Worm (Caenorhabditis elegans) whole organism, L4 larva: ENCODE results near the gene C37H5.5.

ENCODE experiments used
- F37D6.2 ChIP-seq: sonication (generic microtip); optimal IDR thresholded peaks from 2 replicates; lab custom pipeline; 2016; ENCODE audit warnings: mild to moderate bottlenecking, missing genetic modification characterization, missing compliant biosample characterization
- F44E2.7 ChIP-seq: fragments of 200-800 bp; sonication (Bioruptor generic); IDR thresholded peaks from 2 replicates; pipeline ENCODE4 v2.1.2; 2022; ENCODE audit warnings: missing genetic modification characterization, missing compliant biosample characterization
- F49E8.2 ChIP-seq: sonication (generic microtip); optimal IDR thresholded peaks from 2 replicates; lab custom pipeline; 2016; ENCODE audit warnings: missing compliant biosample characterization, mild to moderate bottlenecking, missing genetic modification characterization, borderline replicate concordance
- R02D3.7 ChIP-seq: fragments of 150-350 bp; sonication (generic microtip); optimal IDR thresholded peaks from 3 replicates; lab custom pipeline; 2014; ENCODE audit warnings: missing biosample characterization, missing genetic modification characterization
- T20F7.1 ChIP-seq: fragments of 200-800 bp; sonication (Bioruptor generic); optimal IDR thresholded peaks from 2 replicates; lab custom pipeline; 2018; ENCODE audit warnings: mild to moderate bottlenecking, missing genetic modification characterization, missing compliant biosample characterization
- Y105C5A.15 ChIP-seq: fragments of 200-800 bp; sonication (Bioruptor generic); IDR thresholded peaks from 2 replicates; pipeline ENCODE4 v1.3.6; 2022; ENCODE audit warnings: missing genetic modification characterization, missing compliant biosample characterization
- Y48G9A.11 ChIP-seq: fragments of 200-800 bp; sonication (Bioruptor generic); IDR thresholded peaks from 2 replicates; pipeline ENCODE4 v1.3.6; 2022; ENCODE audit warnings: missing genetic modification reagents, missing genetic modification characterization, missing compliant biosample characterization
- Y5F2A.4 ChIP-seq: fragments of 200-800 bp; sonication (Bioruptor generic); optimal IDR thresholded peaks from 2 replicates; lab custom pipeline; 2018; ENCODE audit warnings: mild to moderate bottlenecking, missing genetic modification characterization, missing compliant biosample characterization
- ZK546.5 ChIP-seq, 2 experiments: sonication (generic microtip); optimal IDR thresholded peaks; 2 replicates each; lab custom pipeline; 2017; ENCODE audit warnings: missing biosample characterization in 2 of 2, missing genetic modification characterization in 2 of 2
- aha-1 ChIP-seq: fragments of 150-350 bp; peaks from one replicate; lab custom pipeline; 2014; ENCODE audit warnings: missing biosample characterization, missing genetic modification characterization
- ama-1 ChIP-seq: fragments of 150-350 bp; optimal IDR thresholded peaks from 2 replicates; lab custom pipeline; 2014; ENCODE audit warnings: inconsistent platforms, mixed read lengths
- ceh-28 ChIP-seq: fragments of 150-350 bp; optimal IDR thresholded peaks from 2 replicates; lab custom pipeline; 2014; ENCODE audit warnings: missing biosample characterization, missing genetic modification reagents, missing genetic modification characterization
- ceh-32 ChIP-seq: sonication (generic microtip); optimal IDR thresholded peaks from 2 replicates; lab custom pipeline; 2016; ENCODE audit warnings: mild to moderate bottlenecking, missing genetic modification characterization, missing compliant biosample characterization; ENCODE audit not compliant: poor library complexity
- ceh-44 ChIP-seq: fragments of 200-800 bp; sonication (Bioruptor generic); IDR thresholded peaks from 2 replicates; pipeline ENCODE4 v1.3.6; 2022; ENCODE audit warnings: missing genetic modification reagents, missing genetic modification characterization, missing compliant biosample characterization
- ces-1 ChIP-seq: fragments of 150-350 bp; sonication (generic microtip); optimal IDR thresholded peaks from 4 replicates; lab custom pipeline; 2014; ENCODE audit warnings: missing biosample characterization, missing genetic modification reagents, missing genetic modification characterization
- ctbp-1 ChIP-seq: fragments of 200-800 bp; sonication (Bioruptor generic); IDR thresholded peaks from 2 replicates; pipeline ENCODE4 v1.3.6; 2022; ENCODE audit warnings: missing genetic modification reagents, missing genetic modification characterization, missing compliant biosample characterization
- daf-12 ChIP-seq: fragments of 150-350 bp; optimal IDR thresholded peaks from 2 replicates; lab custom pipeline; 2014; ENCODE audit warnings: missing biosample characterization, missing genetic modification reagents, missing genetic modification characterization
- daf-19 ChIP-seq: fragments of 200-800 bp; sonication (Bioruptor generic); conservative IDR thresholded peaks from 2 replicates; pipeline ENCODE4 v1.3.6; 2022; ENCODE audit warnings: missing genetic modification characterization, missing compliant biosample characterization
- daf-8 ChIP-seq: fragments of 200-800 bp; sonication (Bioruptor generic); IDR thresholded peaks from 2 replicates; pipeline ENCODE4 v1.3.6; 2022; ENCODE audit warnings: missing genetic modification characterization, missing compliant biosample characterization
- dve-1 ChIP-seq: sonication (generic microtip); optimal IDR thresholded peaks from 2 replicates; lab custom pipeline; 2017; ENCODE audit warnings: antibody characterized with exemption, mild to moderate bottlenecking, missing genetic modification characterization, missing compliant biosample characterization; ENCODE audit not compliant: insufficient read depth
- egl-43 ChIP-seq: fragments of 200-800 bp; sonication (Bioruptor generic); IDR thresholded peaks from 2 replicates; pipeline ENCODE4 v1.3.6; 2022; ENCODE audit warnings: missing genetic modification reagents, missing genetic modification characterization, missing compliant biosample characterization
- fos-1 ChIP-seq: fragments of 150-350 bp; optimal IDR thresholded peaks from 2 replicates; lab custom pipeline; 2014; ENCODE audit warnings: missing biosample characterization, missing genetic modification characterization
- hlh-11 ChIP-seq: fragments of 200-800 bp; sonication (Bioruptor generic); optimal IDR thresholded peaks from 2 replicates; lab custom pipeline; 2018; ENCODE audit warnings: mild to moderate bottlenecking, missing genetic modification characterization, missing compliant biosample characterization
- hlh-30 ChIP-seq: sonication (generic microtip); optimal IDR thresholded peaks from 2 replicates; lab custom pipeline; 2017; ENCODE audit warnings: antibody characterized with exemption, mild to moderate bottlenecking, missing genetic modification characterization, missing compliant biosample characterization; ENCODE audit not compliant: insufficient read depth
- jun-1 ChIP-seq: fragments of 150-350 bp; optimal IDR thresholded peaks from 2 replicates; lab custom pipeline; 2014; ENCODE audit warnings: missing biosample characterization, missing genetic modification reagents, missing genetic modification characterization
- lin-13 ChIP-seq: fragments of 150-350 bp; optimal IDR thresholded peaks from 2 replicates; lab custom pipeline; 2014; ENCODE audit warnings: missing biosample characterization, missing genetic modification reagents, missing genetic modification characterization
- lin-29 ChIP-seq: fragments of 200-800 bp; sonication (Bioruptor generic); IDR thresholded peaks from 2 replicates; pipeline ENCODE4 v1.3.6; 2022; ENCODE audit warnings: missing genetic modification reagents, missing genetic modification characterization, missing compliant biosample characterization
- lin-38 ChIP-seq: fragments of 200-800 bp; sonication (Bioruptor generic); IDR thresholded peaks from 2 replicates; pipeline ENCODE4 v1.3.6; 2022; ENCODE audit warnings: missing genetic modification reagents, missing genetic modification characterization, missing compliant biosample characterization
- lsy-2 ChIP-seq, 2 experiments: fragments of 150-350 bp in 1 of 2; sonication (generic microtip) in 1 of 2; optimal IDR thresholded peaks; 2 replicates each; lab custom pipeline; 2014 to 2017; ENCODE audit warnings: missing biosample characterization in 2 of 2, missing genetic modification characterization in 2 of 2
- mdt-29 ChIP-seq: fragments of 200-800 bp; sonication (Bioruptor generic); IDR thresholded peaks from 2 replicates; pipeline ENCODE4 v1.3.6; 2022; ENCODE audit warnings: missing genetic modification reagents, missing genetic modification characterization, missing compliant biosample characterization
- mxl-2 ChIP-seq: fragments of 200-800 bp; sonication (Bioruptor generic); conservative IDR thresholded peaks from 2 replicates; pipeline ENCODE4 v1.3.6; 2022; ENCODE audit warnings: missing genetic modification reagents, missing genetic modification characterization, missing compliant biosample characterization
- nhr-111 ChIP-seq: fragments of 200-800 bp; sonication (Bioruptor generic); optimal IDR thresholded peaks from 2 replicates; lab custom pipeline; 2018; ENCODE audit warnings: mild to moderate bottlenecking, missing genetic modification characterization, missing compliant biosample characterization
- nhr-28 ChIP-seq: fragments of 150-350 bp; optimal IDR thresholded peaks from 2 replicates; lab custom pipeline; 2014; ENCODE audit warnings: missing biosample characterization, missing genetic modification characterization
- nhr-6 ChIP-seq: fragments of 150-350 bp; optimal IDR thresholded peaks from 2 replicates; lab custom pipeline; 2014; ENCODE audit warnings: missing biosample characterization, missing genetic modification characterization
- nhr-77 ChIP-seq: fragments of 150-350 bp; optimal IDR thresholded peaks from 2 replicates; lab custom pipeline; 2014; ENCODE audit warnings: missing biosample characterization, missing genetic modification characterization
- pha-4 ChIP-seq, 2 experiments: fragments of 150-350 bp in 1 of 2; fragments of 200-800 bp in 1 of 2; sonication (Bioruptor generic) in 1 of 2; IDR thresholded peaks in 1 of 2; optimal IDR thresholded peaks in 1 of 2; 2 replicates each; pipeline versions ENCODE4 v1.3.6 to Lab custom; 2014 to 2022; ENCODE audit warnings: missing genetic modification characterization in 2 of 2, missing genetic modification reagents in 2 of 2, missing biosample characterization in 1 of 2, missing compliant biosample characterization in 1 of 2
- php-3 ChIP-seq: fragments of 200-800 bp; sonication (Bioruptor generic); IDR thresholded peaks from 2 replicates; pipeline ENCODE4 v1.3.6; 2022; ENCODE audit warnings: missing genetic modification reagents, missing genetic modification characterization, missing compliant biosample characterization
- rbr-2 ChIP-seq: sonication (generic microtip); optimal IDR thresholded peaks from 2 replicates; lab custom pipeline; 2016; ENCODE audit warnings: missing genotype, missing genetic modification characterization, missing compliant biosample characterization
- saeg-2 ChIP-seq: fragments of 200-800 bp; sonication (Bioruptor generic); IDR thresholded peaks from 2 replicates; pipeline ENCODE4 v1.3.6; 2022; ENCODE audit warnings: missing genetic modification reagents, missing genetic modification characterization, missing compliant biosample characterization
- sdz-12 ChIP-seq: fragments of 200-800 bp; sonication (Bioruptor generic); optimal IDR thresholded peaks from 2 replicates; lab custom pipeline; 2018; ENCODE audit warnings: mild to moderate bottlenecking, missing genetic modification characterization, missing compliant biosample characterization
- skn-1 ChIP-seq: fragments of 150-350 bp; optimal IDR thresholded peaks from 2 replicates; lab custom pipeline; 2014; ENCODE audit warnings: missing biosample characterization, missing genetic modification characterization
- snpc-4 ChIP-seq: fragments of 150-350 bp; optimal IDR thresholded peaks from 2 replicates; lab custom pipeline; 2014; ENCODE audit warnings: missing biosample characterization, missing genetic modification characterization
- unc-130 ChIP-seq: sonication (generic microtip); optimal IDR thresholded peaks from 2 replicates; lab custom pipeline; 2016; ENCODE audit warnings: missing genetic modification reagents, missing genetic modification characterization, missing compliant biosample characterization
- zag-1 ChIP-seq: fragments of 150-350 bp; optimal IDR thresholded peaks from 2 replicates; lab custom pipeline; 2014; ENCODE audit warnings: missing biosample characterization, missing genetic modification characterization
- ztf-7 ChIP-seq: fragments of 150-350 bp; optimal IDR thresholded peaks from 2 replicates; lab custom pipeline; 2014; ENCODE audit warnings: missing biosample characterization, missing genetic modification characterization

Gene C37H5.5

DNA sequence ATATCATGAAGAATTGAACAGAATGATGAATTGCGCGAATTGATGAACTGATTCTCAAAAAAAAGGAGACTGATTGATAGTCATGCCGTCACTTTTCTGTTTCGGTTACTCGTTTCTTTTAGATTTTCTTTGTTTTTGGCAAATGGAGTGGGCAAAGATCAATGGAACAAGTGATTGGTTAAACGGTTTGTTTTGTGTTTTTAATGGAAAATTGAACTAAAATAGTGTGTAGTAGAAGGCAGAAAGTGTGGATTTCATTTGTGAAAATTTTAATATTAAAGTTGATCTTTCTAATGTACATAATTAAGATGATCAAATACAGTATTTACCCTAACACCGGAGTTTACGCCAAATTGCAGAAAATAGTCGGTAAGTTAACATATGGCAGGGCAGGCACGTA lies 12.8 kb downstream of the C37H5.5 start, which contains the start of gene nas-9:
Gene nas-9 (minus strand): TSS at position 101 of the 400 bp plus-strand sequence.
- TF ChIP-seq unc-130 (GFP tag; lab: Kevin White, UChicago), result no peak
- TF ChIP-seq nhr-28 (tag; lab: Kevin White, UChicago), result peak; percentile 4
- TF ChIP-seq, all 104 proteins: peak for 1

DNA sequence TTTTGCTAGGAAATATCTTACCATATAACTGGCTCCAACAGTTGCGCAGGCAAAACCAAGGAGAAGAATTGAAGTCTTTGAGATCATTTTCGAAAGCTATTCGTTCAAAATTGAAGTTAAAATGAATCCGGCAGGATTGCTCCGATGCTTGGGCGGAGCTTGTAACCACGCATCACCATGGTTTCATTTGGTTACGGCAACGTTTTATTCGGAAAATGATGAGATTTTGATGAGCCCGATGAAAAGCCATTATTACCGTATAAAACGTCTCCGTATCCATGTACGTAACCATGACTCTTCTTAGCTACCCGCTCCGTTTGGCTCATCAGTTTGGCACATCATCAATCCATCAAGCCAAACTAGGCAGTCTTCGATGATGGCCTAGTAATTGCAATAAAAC lies 14.0 kb downstream of the C37H5.5 start, which contains the start of gene cwp-1:
Gene cwp-1 (minus strand): TSS at position 101 of the 400 bp plus-strand sequence.
- TF ChIP-seq Y105C5A.15, result no peak
- no peak for TF ChIP-seq snpc-4 (tag; lab: Kevin White, UChicago)
- no peak for TF ChIP-seq daf-19 (GFP tag; lab: Robert Waterston, UW)
- no peak for TF ChIP-seq lin-38 (GFP tag; lab: Robert Waterston, UW)
- no peak for TF ChIP-seq sdz-12 (GFP tag; lab: Kevin White, UChicago)
- TF ChIP-seq saeg-2 (GFP tag; lab: Robert Waterston, UW), result no peak
- no peak for TF ChIP-seq hlh-30 (tag; lab: Kevin White, UChicago)
- no peak for TF ChIP-seq nhr-77 (tag; lab: Kevin White, UChicago)
- no peak for TF ChIP-seq Y48G9A.11 (GFP tag; lab: Robert Waterston, UW)
- TF ChIP-seq ztf-7 (tag; lab: Kevin White, UChicago), result no peak
- no peak for TF ChIP-seq nhr-28 (tag; lab: Kevin White, UChicago)
- no peak for TF ChIP-seq lin-29 (GFP tag; lab: Robert Waterston, UW)
- no peak for TF ChIP-seq jun-1 (tag; lab: Kevin White, UChicago)
- no peak for TF ChIP-seq Y5F2A.4 (GFP tag; lab: Kevin White, UChicago)
- no peak for TF ChIP-seq F37D6.2 (tag; lab: Kevin White, UChicago)
- TF ChIP-seq, all 104 proteins: peak for 0

ce11 chrV:4842544-4842943 lies 15.4 kb downstream of the C37H5.5 start, which contains the start of the genes cwp-2 and cwp-3:
cwp-2 (minus strand) TSS chrV:4842644.
cwp-3 (plus strand) TSS chrV:4842836.
- TF ChIP-seq hlh-11 (tag; lab: Kevin White, UChicago) (no peak), ceh-32 (no peak)

DNA sequence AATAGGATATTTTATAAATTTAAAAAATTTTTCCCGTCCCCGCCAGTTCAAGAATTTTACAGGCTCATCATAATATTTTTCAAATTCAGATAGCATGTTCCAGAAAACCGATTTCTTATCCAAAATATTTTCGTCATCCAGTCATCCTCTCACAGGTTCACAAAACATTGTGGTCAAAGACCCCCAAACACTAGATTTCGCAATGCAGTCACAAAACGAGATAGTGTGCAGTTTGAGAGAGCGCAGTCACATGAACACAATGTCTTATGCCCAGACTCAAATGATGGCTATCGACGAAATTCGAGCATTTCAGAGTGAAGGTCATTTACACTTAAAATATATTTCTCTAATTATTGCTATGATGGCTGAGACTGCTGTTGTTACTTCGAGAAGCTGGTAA lies 17.4 kb downstream of the C37H5.5 start, which contains the start of gene abhd-5.2:
Gene abhd-5.2 (plus strand): TSS at position 95 of the 400 bp plus-strand sequence.
- TF ChIP-seq fos-1, result no peak
- TF ChIP-seq lsy-2 (tag; optimal IDR thresholded peaks at IDR 0.05; lab: Kevin White, UChicago), result no peak
- no peak for TF ChIP-seq aha-1 (tag; lab: Kevin White, UChicago)
- TF ChIP-seq hlh-11 (tag; lab: Kevin White, UChicago), result peak; percentile 72
- no peak for TF ChIP-seq daf-12 (tag; lab: Kevin White, UChicago)
- TF ChIP-seq mdt-29 (GFP tag; lab: Robert Waterston, UW), result no peak
- TF ChIP-seq Y48G9A.11 (GFP tag; lab: Robert Waterston, UW), result no peak
- no peak for TF ChIP-seq ama-1
- TF ChIP-seq hlh-30 (tag; lab: Kevin White, UChicago), result peak; percentile 99
- no peak for TF ChIP-seq F49E8.2 (tag; lab: Kevin White, UChicago)
- TF ChIP-seq daf-8, result no peak
- no peak for TF ChIP-seq R02D3.7 (tag; lab: Kevin White, UChicago)
- no peak for TF ChIP-seq zag-1
- no peak for TF ChIP-seq egl-43 (GFP tag; lab: Robert Waterston, UW)
- TF ChIP-seq ZK546.5 (tag; optimal IDR thresholded peaks at IDR 0.05; lab: Kevin White, UChicago), result no peak
- TF ChIP-seq dve-1, result peak; percentile 64
- TF ChIP-seq nhr-111, result no peak
- no peak for TF ChIP-seq ceh-44 (GFP tag; lab: Robert Waterston, UW)
- no peak for TF ChIP-seq ceh-28 (tag; lab: Kevin White, UChicago)
- peak; percentile 36 for TF ChIP-seq lin-13 (GFP tag; lab: Kevin White, UChicago)
- TF ChIP-seq php-3 (GFP tag; lab: Robert Waterston, UW), result no peak
- no peak for TF ChIP-seq nhr-6
- TF ChIP-seq T20F7.1, result no peak
- TF ChIP-seq ces-1, result no peak
- TF ChIP-seq mxl-2, result no peak
- TF ChIP-seq pha-4 (GFP tag; IDR thresholded peaks at IDR 0.05; lab: Robert Waterston, UW), result no peak
- no peak for TF ChIP-seq pha-4 (tag; optimal IDR thresholded peaks at IDR 0.05; lab: Kevin White, UChicago)
- TF ChIP-seq rbr-2 (tag; lab: Kevin White, UChicago), result no peak
- TF ChIP-seq ctbp-1, result no peak
- TF ChIP-seq skn-1 (tag; lab: Kevin White, UChicago), result no peak
- no peak for TF ChIP-seq F44E2.7 (GFP tag; lab: Robert Waterston, UW)
